Worm (Caenorhabditis elegans) whole organism, L4/young adult: ENCODE data around the gene C14B9.10.

ENCODE experiments used
- W03F9.2 ChIP-seq: fragments of 150-350 bp; optimal IDR thresholded peaks from 2 replicates; lab custom pipeline; 2014; ENCODE audit warnings: missing biosample characterization, missing genetic modification characterization
- dao-5 ChIP-seq: sonication (generic microtip); optimal IDR thresholded peaks from 2 replicates; lab custom pipeline; 2016; ENCODE audit warnings: missing genotype, missing genetic modification characterization, moderate library complexity, missing compliant biosample characterization
- him-1 ChIP-seq: sonication (generic microtip); optimal IDR thresholded peaks from 2 replicates; lab custom pipeline; 2016; ENCODE audit warnings: missing genotype, missing genetic modification reagents, missing genetic modification characterization, missing compliant biosample characterization

C14B9.10 gene

ce11 chrIII:8115877-8116276, 14.8 kb upstream of the C14B9.10 start:
- TF ChIP-seq him-1, result no peak
- TF ChIP-seq W03F9.2 (tag; lab: Kevin White, UChicago), result no peak
- TF ChIP-seq dao-5 (tag; lab: Kevin White, UChicago), result no peak

ce11 chrIII:8117155-8117554, 13.5 kb upstream of the C14B9.10 start:
- no peak for TF ChIP-seq W03F9.2 (tag; lab: Kevin White, UChicago)

- TF ChIP-seq him-1 (no peak), W03F9.2 (tag; lab: Kevin White, UChicago) (no peak), dao-5 (tag; lab: Kevin White, UChicago) (no peak)
Measured at ce11 chrIII:8121132-8121531, 9.5 kb upstream of the C14B9.10 start, which contains the start of gene gei-8. Gene gei-8 (minus strand): TSS chrIII:8121232.

- TF ChIP-seq him-1, result no peak
- TF ChIP-seq W03F9.2 (tag; lab: Kevin White, UChicago), result no peak
- TF ChIP-seq dao-5 (tag; lab: Kevin White, UChicago), result no peak
Measured at ce11 chrIII:8121923-8122322, 8.7 kb upstream of the C14B9.10 start.

- TF ChIP-seq him-1 (no peak), W03F9.2 (tag; lab: Kevin White, UChicago) (peak; percentile 14)
Measured at ce11 chrIII:8124323-8124722, 6.3 kb upstream of the C14B9.10 start.

ce11 chrIII:8125234-8125633, 5.4 kb upstream of the C14B9.10 start:
- peak; percentile 40 for TF ChIP-seq W03F9.2 (tag; lab: Kevin White, UChicago)
- TF ChIP-seq him-1, result no peak
- TF ChIP-seq dao-5 (tag; lab: Kevin White, UChicago), result no peak

ce11 chrIII:8126978-8127377, 3.7 kb upstream of the C14B9.10 start:
- TF ChIP-seq W03F9.2 (tag; lab: Kevin White, UChicago) (no peak), him-1 (no peak), dao-5 (tag; lab: Kevin White, UChicago) (no peak)

- TF ChIP-seq W03F9.2 (tag; lab: Kevin White, UChicago) (no peak), him-1 (no peak)
Measured at ce11 chrIII:8129195-8129594, 1.5 kb upstream of the C14B9.10 start.

ce11 chrIII:8132496-8132895, 1.8 kb downstream of the C14B9.10 start:
- TF ChIP-seq dao-5 (tag; lab: Kevin White, UChicago), result no peak
- TF ChIP-seq W03F9.2 (tag; lab: Kevin White, UChicago), result no peak

- TF ChIP-seq W03F9.2 (tag; lab: Kevin White, UChicago), result no peak
- no peak for TF ChIP-seq him-1
- no peak for TF ChIP-seq dao-5 (tag; lab: Kevin White, UChicago)
Measured at ce11 chrIII:8133346-8133745, 2.7 kb downstream of the C14B9.10 start, which contains the start of gene C14B9.2. Gene C14B9.2 (plus strand): TSS chrIII:8133665.

ce11 chrIII:8136517-8137099, 6.0 kb downstream of the C14B9.10 start:
- TF ChIP-seq him-1, result no peak
- no peak for TF ChIP-seq W03F9.2 (tag; lab: Kevin White, UChicago)
- TF ChIP-seq dao-5 (tag; lab: Kevin White, UChicago), result no peak

- TF ChIP-seq him-1 (no peak), W03F9.2 (tag; lab: Kevin White, UChicago) (no peak), dao-5 (tag; lab: Kevin White, UChicago) (no peak)
Measured at ce11 chrIII:8137777-8138176, 7.1 kb downstream of the C14B9.10 start, which contains the start of gene hsp-12.2. Gene hsp-12.2 (plus strand): TSS chrIII:8138077.

ce11 chrIII:8142217-8142616, 11.6 kb downstream of the C14B9.10 start:
- TF ChIP-seq him-1 (no peak), dao-5 (tag; lab: Kevin White, UChicago) (no peak), W03F9.2 (tag; lab: Kevin White, UChicago) (no peak)

ce11 chrIII:8144574-8145065, 14.0 kb downstream of the C14B9.10 start, which contains the start of the genes C14B9.8 and mrpl-18:
Gene C14B9.8 (minus strand): TSS chrIII:8144629.
Gene mrpl-18 (plus strand): TSS chrIII:8145015.
- no peak for TF ChIP-seq dao-5 (tag; lab: Kevin White, UChicago)
- TF ChIP-seq W03F9.2 (tag; lab: Kevin White, UChicago), result peak; percentile 63
- TF ChIP-seq him-1, result peak; percentile 63

- no peak for TF ChIP-seq him-1
- TF ChIP-seq W03F9.2 (tag; lab: Kevin White, UChicago), result no peak
- no peak for TF ChIP-seq dao-5 (tag; lab: Kevin White, UChicago)
Measured at ce11 chrIII:8145971-8146370, 15.3 kb downstream of the C14B9.10 start.
